Worm (Caenorhabditis elegans): Measurements from ENCODE around the gene F07F6.8.

ce11 chrII:5378239-5378521 lies 47.4 kb downstream of the F07F6.8 start:
- TF ChIP-seq daf-16 (GFP tag; optimal IDR thresholded peaks at IDR 0.05) (no peak), daf-16 (tag; optimal IDR thresholded peaks at IDR 0.05) (no peak), hlh-30 (tag; optimal IDR thresholded peaks at IDR 0.05; ENCODE audit: insufficient read depth) (peak; percentile 50), unc-62 (GFP tag; optimal IDR thresholded peaks at IDR 0.05 in 1 of 2) (peak in 1 of 2 experiments; percentile 49), unc-62 (tag; optimal IDR thresholded peaks at IDR 0.05) (no peak), nhr-77 (tag; optimal IDR thresholded peaks at IDR 0.05) (no peak), Y5F2A.4 (GFP tag; optimal IDR thresholded peaks at IDR 0.05) (no peak)
